Worm (Caenorhabditis elegans) whole organism, dauer: ENCODE results near the gene R160.4.
"Not testable (repeated sequence)": the region's sequence is repeated elsewhere in the genome, so short reads cannot be mapped to it uniquely, and the experiment has no call there.

Experiments
- unc-62 ChIP-seq: sonication (generic microtip); optimal IDR thresholded peaks from 2 replicates; lab custom pipeline; 2017; ENCODE audit warnings: missing biosample characterization, missing genetic modification reagents, missing genetic modification characterization

R160.4 gene

ce11 chrX:4339332-4339731 is 29.4 kb downstream of the R160.4 start, which contains the start of gene cst-1:
Gene cst-1 (plus strand): TSS chrX:4339632.
- TF ChIP-seq unc-62 (GFP tag; lab: Kevin White, UChicago) = not testable (repeated sequence)

- not testable (repeated sequence) for TF ChIP-seq unc-62 (GFP tag; lab: Kevin White, UChicago)
Observed at ce11 chrX:4335950-4336349, 32.8 kb downstream of the R160.4 start, which contains the start of gene cst-2. Gene cst-2 (minus strand): TSS chrX:4336050.

- TF ChIP-seq unc-62 (GFP tag; lab: Kevin White, UChicago) = not testable (repeated sequence)
Observed at ce11 chrX:4332305-4332704, 36.4 kb downstream of the R160.4 start, which contains the start of gene C24A8.6. Gene C24A8.6 (minus strand): TSS chrX:4332405.

- no peak for TF ChIP-seq unc-62 (GFP tag; lab: Kevin White, UChicago)
Observed at ce11 chrX:4328816-4329215, 39.9 kb downstream of the R160.4 start, which contains the start of gene C24A8.5. Gene C24A8.5 (minus strand): TSS chrX:4328916.

- no peak for TF ChIP-seq unc-62 (GFP tag; lab: Kevin White, UChicago)
Observed at ce11 chrX:4322847-4323455, 45.7 kb downstream of the R160.4 start.

- no peak for TF ChIP-seq unc-62 (GFP tag; lab: Kevin White, UChicago)
Observed at ce11 chrX:4320563-4320962, 48.1 kb downstream of the R160.4 start, which contains the start of gene dop-6. Gene dop-6 (plus strand): TSS chrX:4320863.
